Worm (Caenorhabditis elegans) whole organism, L1 larva: Measurements from ENCODE around the gene Y71H2AM.1.

ENCODE experiments used
- C16A3.4 ChIP-seq: fragments of 150-350 bp; optimal IDR thresholded peaks from 2 replicates; lab custom pipeline; 2014; ENCODE audit warnings: missing biosample characterization, missing genetic modification characterization
- C34B4.2 ChIP-seq: sonication (generic microtip); optimal IDR thresholded peaks from 2 replicates; lab custom pipeline; 2017; ENCODE audit warnings: mild to moderate bottlenecking, missing genetic modification characterization, missing compliant biosample characterization
- F16B12.6 ChIP-seq: fragments of 150-350 bp; optimal IDR thresholded peaks from 2 replicates; lab custom pipeline; 2014; ENCODE audit warnings: missing biosample characterization, missing genetic modification characterization
- Y116A8C.19 ChIP-seq: sonication (generic microtip); optimal IDR thresholded peaks from 2 replicates; lab custom pipeline; 2016; ENCODE audit warnings: missing compliant biosample characterization, missing genetic modification characterization, borderline replicate concordance
- ama-1 ChIP-seq: fragments of 150-350 bp; optimal IDR thresholded peaks from 2 replicates; lab custom pipeline; 2014
- blmp-1 ChIP-seq: fragments of 150-350 bp; optimal IDR thresholded peaks from 2 replicates; lab custom pipeline; 2014; ENCODE audit warnings: missing biosample characterization, missing genetic modification characterization
- ceh-63 ChIP-seq: fragments of 200-800 bp; sonication (Bioruptor generic); optimal IDR thresholded peaks from 2 replicates; lab custom pipeline; 2018; ENCODE audit warnings: mild to moderate bottlenecking, missing genetic modification characterization, missing compliant biosample characterization
- ceh-8 ChIP-seq: fragments of 200-800 bp; sonication (Bioruptor generic); optimal IDR thresholded peaks from 2 replicates; lab custom pipeline; 2018; ENCODE audit warnings: mild to moderate bottlenecking, missing genetic modification characterization, moderate library complexity, missing compliant biosample characterization
- ceh-82 ChIP-seq, 3 experiments: fragments of 150-350 bp in 1 of 3; sonication (generic microtip) in 2 of 3; optimal IDR thresholded peaks; 2 replicates each; lab custom pipeline; 2014 to 2017; ENCODE audit warnings: missing biosample characterization in 3 of 3, missing genetic modification characterization in 3 of 3
- ceh-88 ChIP-seq: fragments of 200-800 bp; sonication (Bioruptor generic); IDR thresholded peaks from 2 replicates; pipeline ENCODE4 v1.3.6; 2022; ENCODE audit warnings: missing genetic modification characterization, missing compliant biosample characterization
- ces-1 ChIP-seq: fragments of 150-350 bp; optimal IDR thresholded peaks from 2 replicates; lab custom pipeline; 2014; ENCODE audit warnings: missing biosample characterization, missing genetic modification reagents, missing genetic modification characterization
- dpl-1 ChIP-seq, 3 experiments: fragments of 150-350 bp in 2 of 3; sonication (generic microtip) in 1 of 3; optimal IDR thresholded peaks; 2 replicates each; lab custom pipeline; 2014 to 2017; ENCODE audit warnings: missing biosample characterization in 3 of 3, missing genetic modification characterization in 3 of 3, missing genetic modification reagents in 3 of 3
- egl-13 ChIP-seq: sonication (generic microtip); optimal IDR thresholded peaks from 2 replicates; lab custom pipeline; 2016; ENCODE audit warnings: missing genotype, missing genetic modification reagents, missing genetic modification characterization, missing compliant biosample characterization
- egl-27 ChIP-seq, 2 experiments: fragments of 150-350 bp in 1 of 2; sonication (generic microtip); optimal IDR thresholded peaks; 3 replicates each; lab custom pipeline; 2017 to 2018; ENCODE audit warnings: missing biosample characterization in 2 of 2, missing genetic modification characterization in 2 of 2, missing genetic modification reagents in 2 of 2
- elt-2 ChIP-seq: sonication (generic microtip); optimal IDR thresholded peaks from 2 replicates; lab custom pipeline; 2016; ENCODE audit warnings: missing genetic modification characterization, mild to moderate bottlenecking, inconsistent platforms, missing compliant biosample characterization, missing genetic modification reagents
- elt-3 ChIP-seq, 6 experiments: fragments of 150-350 bp in 1 of 6; sonication (generic microtip); optimal IDR thresholded peaks; 2 replicates each; lab custom pipeline; 2017 to 2018; ENCODE audit warnings: missing biosample characterization in 6 of 6, missing genetic modification characterization in 6 of 6, inconsistent platforms in 1 of 6
- ets-5 ChIP-seq: fragments of 200-800 bp; sonication (Bioruptor generic); IDR thresholded peaks from 2 replicates; pipeline ENCODE4 v1.3.6; 2022; ENCODE audit warnings: missing genetic modification characterization, missing compliant biosample characterization
- fkh-8 ChIP-seq: sonication (generic microtip); optimal IDR thresholded peaks from 2 replicates; lab custom pipeline; 2016; ENCODE audit warnings: mild to moderate bottlenecking, missing genetic modification characterization, missing compliant biosample characterization
- grh-1 ChIP-seq: fragments of 200-800 bp; sonication (Bioruptor generic); IDR thresholded peaks from 2 replicates; pipeline ENCODE4 v1.3.6; 2022; ENCODE audit warnings: missing genetic modification reagents, missing genetic modification characterization, missing compliant biosample characterization
- hlh-4 ChIP-seq: sonication (generic microtip); optimal IDR thresholded peaks from 2 replicates; lab custom pipeline; 2016; ENCODE audit warnings: mild to moderate bottlenecking, missing genetic modification characterization, missing compliant biosample characterization
- isw-1 ChIP-seq: fragments of 200-800 bp; sonication (Bioruptor generic); IDR thresholded peaks from 2 replicates; pipeline ENCODE4 v1.3.6; 2022; ENCODE audit warnings: missing genetic modification characterization, missing compliant biosample characterization
- jun-1 ChIP-seq: fragments of 150-350 bp; optimal IDR thresholded peaks from 2 replicates; lab custom pipeline; 2014; ENCODE audit warnings: missing biosample characterization, missing genetic modification reagents, missing genetic modification characterization
- lin-14 ChIP-seq: fragments of 200-800 bp; sonication (Bioruptor generic); optimal IDR thresholded peaks from 2 replicates; lab custom pipeline; 2018; ENCODE audit warnings: mild to moderate bottlenecking, missing genetic modification characterization, moderate library complexity, missing compliant biosample characterization
- lin-15B ChIP-seq: fragments of 150-350 bp; sonication (generic microtip); optimal IDR thresholded peaks from 3 replicates; lab custom pipeline; 2014; ENCODE audit warnings: missing biosample characterization, missing genetic modification characterization
- lin-35 ChIP-seq, 2 experiments: fragments of 150-350 bp; optimal IDR thresholded peaks; 2 replicates each; lab custom pipeline; 2014; ENCODE audit warnings: missing biosample characterization in 2 of 2, missing genetic modification characterization in 2 of 2, missing genetic modification reagents in 2 of 2
- lin-39 ChIP-seq: fragments of 150-350 bp; optimal IDR thresholded peaks from 2 replicates; lab custom pipeline; 2014; ENCODE audit warnings: missing biosample characterization, missing genetic modification reagents, missing genetic modification characterization
- lir-3 ChIP-seq: sonication (generic microtip); optimal IDR thresholded peaks from 2 replicates; lab custom pipeline; 2016; ENCODE audit warnings: mild to moderate bottlenecking, missing genetic modification characterization, moderate library complexity, missing compliant biosample characterization; ENCODE audit not compliant: poor library complexity
- lsy-2 ChIP-seq, 2 experiments: fragments of 150-350 bp; optimal IDR thresholded peaks; 2 replicates each; lab custom pipeline; 2014; ENCODE audit warnings: missing biosample characterization in 2 of 2, missing genetic modification characterization in 2 of 2
- mab-9 ChIP-seq: fragments of 200-800 bp; sonication (Bioruptor generic); IDR thresholded peaks from 2 replicates; pipeline ENCODE4 v1.3.6; 2022; ENCODE audit warnings: missing genetic modification reagents, missing genetic modification characterization, missing compliant biosample characterization
- mdl-1 ChIP-seq, 2 experiments: fragments of 150-350 bp; optimal IDR thresholded peaks; 2 replicates each; lab custom pipeline; 2014 to 2017; ENCODE audit warnings: missing biosample characterization in 2 of 2, missing genetic modification characterization in 2 of 2, inconsistent platforms in 1 of 2
- mef-2 ChIP-seq: fragments of 150-350 bp; optimal IDR thresholded peaks from 2 replicates; lab custom pipeline; 2014; ENCODE audit warnings: missing biosample characterization, missing genetic modification characterization
- mep-1 ChIP-seq: fragments of 150-350 bp; optimal IDR thresholded peaks from 2 replicates; lab custom pipeline; 2014; ENCODE audit warnings: missing biosample characterization, missing genetic modification characterization
- nhr-11 ChIP-seq: fragments of 150-350 bp; optimal IDR thresholded peaks from 2 replicates; lab custom pipeline; 2014; ENCODE audit warnings: missing biosample characterization, missing genetic modification characterization
- nhr-12 ChIP-seq: sonication (generic microtip); optimal IDR thresholded peaks from 2 replicates; lab custom pipeline; 2017; ENCODE audit warnings: missing biosample characterization, missing genetic modification characterization
- nhr-19 ChIP-seq: fragments of 200-800 bp; sonication (Bioruptor generic); conservative IDR thresholded peaks from 2 replicates; pipeline ENCODE4 v1.3.6; 2022; ENCODE audit warnings: missing genetic modification characterization, missing compliant biosample characterization
- nhr-237 ChIP-seq: fragments of 150-350 bp; optimal IDR thresholded peaks from 2 replicates; lab custom pipeline; 2014; ENCODE audit warnings: missing biosample characterization, missing genetic modification characterization
- nhr-47 ChIP-seq: sonication (generic microtip); optimal IDR thresholded peaks from 2 replicates; lab custom pipeline; 2016; ENCODE audit warnings: mild to moderate bottlenecking, missing genetic modification characterization, moderate library complexity, missing compliant biosample characterization
- nhr-76 ChIP-seq: sonication (generic microtip); optimal IDR thresholded peaks from 2 replicates; lab custom pipeline; 2017; ENCODE audit warnings: missing biosample characterization, missing genetic modification characterization
- nhr-84 ChIP-seq: sonication (generic microtip); optimal IDR thresholded peaks from 2 replicates; lab custom pipeline; 2017; ENCODE audit warnings: missing biosample characterization, missing genetic modification characterization
- pqm-1 ChIP-seq: sonication (generic microtip); optimal IDR thresholded peaks from 3 replicates; lab custom pipeline; 2017; ENCODE audit warnings: missing biosample characterization, missing genetic modification characterization
- rnt-1 ChIP-seq: sonication (generic microtip); optimal IDR thresholded peaks from 2 replicates; lab custom pipeline; 2016; ENCODE audit warnings: mild to moderate bottlenecking, missing genetic modification characterization, moderate library complexity, missing compliant biosample characterization
- skn-1 ChIP-seq: fragments of 150-350 bp; optimal IDR thresholded peaks from 2 replicates; lab custom pipeline; 2014; ENCODE audit warnings: missing biosample characterization, missing genetic modification characterization
- snpc-4 ChIP-seq: fragments of 150-350 bp; optimal IDR thresholded peaks from 2 replicates; lab custom pipeline; 2014; ENCODE audit warnings: missing biosample characterization, missing genetic modification characterization
- sox-4 ChIP-seq: sonication (generic microtip); optimal IDR thresholded peaks from 2 replicates; lab custom pipeline; 2016; ENCODE audit warnings: missing genetic modification characterization, missing compliant biosample characterization
- sptf-1 ChIP-seq: fragments of 150-350 bp; optimal IDR thresholded peaks from 2 replicates; lab custom pipeline; 2014; ENCODE audit warnings: missing biosample characterization, missing genetic modification characterization
- sup-37 ChIP-seq: fragments of 200-800 bp; sonication (Bioruptor generic); optimal IDR thresholded peaks from 2 replicates; lab custom pipeline; 2018; ENCODE audit warnings: mild to moderate bottlenecking, missing genetic modification characterization, missing compliant biosample characterization
- swsn-7 ChIP-seq: sonication (generic microtip); optimal IDR thresholded peaks from 2 replicates; lab custom pipeline; 2016; ENCODE audit warnings: missing genetic modification characterization, missing compliant biosample characterization
- tbx-2 ChIP-seq: sonication (generic microtip); optimal IDR thresholded peaks from 2 replicates; lab custom pipeline; 2016; ENCODE audit warnings: missing genetic modification characterization, missing compliant biosample characterization
- unc-30 ChIP-seq: sonication (generic microtip); optimal IDR thresholded peaks from 2 replicates; lab custom pipeline; 2017; ENCODE audit warnings: missing biosample characterization, missing genetic modification characterization
- unc-86 ChIP-seq: sonication (generic microtip); optimal IDR thresholded peaks from 2 replicates; lab custom pipeline; 2016; ENCODE audit warnings: missing genetic modification characterization, missing compliant biosample characterization
- unc-98 ChIP-seq: fragments of 200-800 bp; sonication (Bioruptor generic); IDR thresholded peaks from 2 replicates; pipeline ENCODE4 v1.3.6; 2022; ENCODE audit warnings: missing genetic modification characterization, missing compliant biosample characterization
- xbp-1 ChIP-seq: sonication (generic microtip); optimal IDR thresholded peaks from 2 replicates; lab custom pipeline; 2016; ENCODE audit warnings: missing genetic modification characterization, missing compliant biosample characterization
- zip-4 ChIP-seq: fragments of 200-800 bp; sonication (Bioruptor generic); optimal IDR thresholded peaks from 2 replicates; lab custom pipeline; 2018; ENCODE audit warnings: mild to moderate bottlenecking, missing genetic modification characterization, moderate library complexity, missing compliant biosample characterization
- ztf-11 ChIP-seq, 2 experiments: sonication (generic microtip); optimal IDR thresholded peaks; 2 replicates each; lab custom pipeline; 2016 to 2017; ENCODE audit warnings: missing genetic modification characterization in 2 of 2, missing biosample characterization in 1 of 2, missing compliant biosample characterization in 1 of 2

Gene Y71H2AM.1

ce11 chrIII:2805084-2805483, 21.8 kb upstream of the Y71H2AM.1 start, which contains the start of gene Y71H2AM.3:
TSS of gene Y71H2AM.3 (plus strand) at chrIII:2805430.
- TF ChIP-seq dpl-1 (GFP tag; optimal IDR thresholded peaks at IDR 0.05; lab: Kevin White, UChicago) = peak; percentile 92 to 94 (median 93)
- peak; percentile 75 for TF ChIP-seq nhr-47 (tag; lab: Kevin White, UChicago)
- TF ChIP-seq rnt-1 (tag; lab: Kevin White, UChicago) = no peak
- TF ChIP-seq ceh-88 (GFP tag; lab: Robert Waterston, UW) = no peak
- TF ChIP-seq skn-1 = no peak
- no peak for TF ChIP-seq lir-3
- no peak for TF ChIP-seq sptf-1 (tag; lab: Kevin White, UChicago)
- TF ChIP-seq elt-2 (tag; lab: Kevin White, UChicago) = no peak
- peak; percentile 6 for TF ChIP-seq C16A3.4 (tag; lab: Kevin White, UChicago)
- no peak for TF ChIP-seq blmp-1 (tag; lab: Kevin White, UChicago)
- TF ChIP-seq nhr-76 (tag; lab: Kevin White, UChicago) = no peak
- TF ChIP-seq elt-3 (tag; optimal IDR thresholded peaks at IDR 0.05; lab: Kevin White, UChicago) = peak in 1 of 6 experiments; percentile 37
- peak; percentile 51 for TF ChIP-seq nhr-19
- TF ChIP-seq egl-13 (tag; lab: Kevin White, UChicago) = no peak
- TF ChIP-seq sox-4 = no peak
- no peak for TF ChIP-seq nhr-237
- TF ChIP-seq F16B12.6 (tag; lab: Kevin White, UChicago) = peak; percentile 37
- TF ChIP-seq pqm-1 = no peak
- peak; percentile 4 for TF ChIP-seq snpc-4 (tag; lab: Kevin White, UChicago)
- peak; percentile 70 for TF ChIP-seq mep-1 (tag; lab: Kevin White, UChicago)
- TF ChIP-seq nhr-84 (tag; lab: Kevin White, UChicago) = no peak
- no peak for TF ChIP-seq ces-1
- TF ChIP-seq ceh-63 = no peak
- no peak for TF ChIP-seq unc-98 (GFP tag; lab: Robert Waterston, UW)
- TF ChIP-seq nhr-11 (tag; lab: Kevin White, UChicago) = no peak
- no peak for TF ChIP-seq hlh-4
- no peak for TF ChIP-seq ztf-11 (tag; optimal IDR thresholded peaks at IDR 0.05; lab: Kevin White, UChicago)
- no peak for TF ChIP-seq lin-39 (tag; lab: Kevin White, UChicago)
- TF ChIP-seq sup-37 (GFP tag; lab: Kevin White, UChicago) = no peak
- TF ChIP-seq zip-4 (GFP tag; lab: Kevin White, UChicago) = peak; percentile 10
- peak; percentile 48 for TF ChIP-seq lin-15B (tag; lab: Kevin White, UChicago)
- TF ChIP-seq isw-1 = no peak; the same call in 1 of the 2 replicates
- TF ChIP-seq fkh-8 = peak; percentile 40
- peak; percentile 11 for TF ChIP-seq jun-1 (tag; lab: Kevin White, UChicago)
- no peak for TF ChIP-seq lin-14 (GFP tag; lab: Kevin White, UChicago)
- TF ChIP-seq mef-2 = no peak
- no peak for TF ChIP-seq C34B4.2 (tag; lab: Kevin White, UChicago)
- no peak for TF ChIP-seq Y116A8C.19 (tag; lab: Kevin White, UChicago)
- peak; percentile 52 for TF ChIP-seq xbp-1 (tag; lab: Kevin White, UChicago)
- no peak for TF ChIP-seq nhr-12
- no peak for TF ChIP-seq egl-27 (tag; optimal IDR thresholded peaks at IDR 0.05; lab: Kevin White, UChicago)
- TF ChIP-seq swsn-7 (tag; lab: Kevin White, UChicago) = peak; percentile 41
- peak; percentile 23 for TF ChIP-seq unc-86
- TF ChIP-seq ceh-8 (GFP tag; lab: Kevin White, UChicago) = no peak
- TF ChIP-seq lin-35 (GFP tag; optimal IDR thresholded peaks at IDR 0.05; lab: Kevin White, UChicago) = peak; percentile 95 to 96
- TF ChIP-seq ceh-82 (tag; optimal IDR thresholded peaks at IDR 0.05; lab: Kevin White, UChicago) = peak in 2 of 3 experiments; percentile 25 to 67
- no peak for TF ChIP-seq unc-30 (tag; lab: Kevin White, UChicago)
- TF ChIP-seq grh-1 = no peak
- TF ChIP-seq tbx-2 (tag; lab: Kevin White, UChicago) = peak; percentile 35
- no peak for TF ChIP-seq ets-5 (GFP tag; lab: Robert Waterston, UW)
- peak; percentile 67 to 75 for TF ChIP-seq lsy-2 (tag; optimal IDR thresholded peaks at IDR 0.05; lab: Kevin White, UChicago)
- no peak for TF ChIP-seq mdl-1 (tag; optimal IDR thresholded peaks at IDR 0.05; lab: Kevin White, UChicago)
- no peak for TF ChIP-seq mab-9 (GFP tag; lab: Robert Waterston, UW)
- peak; percentile 1 for TF ChIP-seq ama-1 (lab: Kevin White, UChicago)
